Fruit fly (Drosophila melanogaster): ENCODE measurements around the gene CG45095.

The CG45095 gene

DNA sequence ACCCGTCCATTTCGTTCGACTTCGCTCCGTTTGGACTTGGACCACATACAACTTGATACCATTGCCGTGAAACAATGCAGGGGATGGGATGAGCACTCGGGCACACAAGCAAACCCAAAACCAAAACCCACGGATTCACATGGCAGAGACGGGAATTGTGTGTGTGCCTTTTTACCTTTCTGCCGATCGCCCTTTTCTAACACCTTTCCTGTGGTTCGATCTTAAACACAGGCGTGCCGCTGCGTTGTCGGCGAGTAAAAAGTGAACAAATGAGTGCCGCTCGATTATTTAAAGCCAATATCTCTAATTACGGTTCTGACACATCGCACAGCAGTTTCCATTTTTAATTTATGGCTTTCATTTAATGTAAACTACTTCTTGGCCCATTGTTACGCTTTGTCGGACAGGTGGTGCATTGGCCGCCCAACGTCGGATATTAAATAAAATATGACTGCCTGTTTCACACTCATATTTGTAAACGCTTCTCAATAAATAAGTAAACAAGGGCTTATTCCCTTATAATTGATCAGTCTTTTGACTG, 25.0 kb upstream of the CG45095 start (continued):
- no peak for TF ChIP-seq kay (GFP tag; optimal IDR thresholded peaks at IDR 0.05)
- TF ChIP-seq CG11247 (GFP tag; IDR thresholded peaks at IDR 0.05) = no peak
- TF ChIP-seq HLH54F (GFP tag; optimal IDR thresholded peaks at IDR 0.05) = no peak
- no peak for TF ChIP-seq H2.0 (GFP tag; IDR thresholded peaks at IDR 0.05)
- no peak for TF ChIP-seq crol (GFP tag; IDR thresholded peaks at IDR 0.05)
- peak; percentile 8 for TF ChIP-seq sens (GFP tag)
- TF ChIP-seq CG10321 (GFP tag; IDR thresholded peaks at IDR 0.05) = no peak
- TF ChIP-seq onecut (GFP tag; IDR thresholded peaks at IDR 0.05) = no peak
- TF ChIP-seq knrl (GFP tag; IDR thresholded peaks at IDR 0.05; ENCODE audit: partially characterized antibody) = no peak
- no peak for TF ChIP-seq Hsf (GFP tag; optimal IDR thresholded peaks at IDR 0.05)
- no peak for TF ChIP-seq Spps (tag; optimal IDR thresholded peaks at IDR 0.05)
- TF ChIP-seq tio (GFP tag; optimal IDR thresholded peaks at IDR 0.05) = no peak
- TF ChIP-seq CG10267 (tag; optimal IDR thresholded peaks at IDR 0.05) = no peak
- peak; percentile 25 for TF ChIP-seq CG5245 (GFP tag; optimal IDR thresholded peaks at IDR 0.05)
- TF ChIP-seq Jarid2 (GFP tag; optimal IDR thresholded peaks at IDR 0.05) = no peak
- TF ChIP-seq CG2678 (tag; optimal IDR thresholded peaks at IDR 0.05) = no peak
- no peak for TF ChIP-seq CG17802 (tag; optimal IDR thresholded peaks at IDR 0.05)
- TF ChIP-seq ase (GFP tag; IDR thresholded peaks at IDR 0.05) = no peak
- no peak for TF ChIP-seq klu (GFP tag; IDR thresholded peaks at IDR 0.05)
- no peak for TF ChIP-seq CG11696 (GFP tag; IDR thresholded peaks at IDR 0.05)
- no peak for TF ChIP-seq CG4617 (GFP tag; optimal IDR thresholded peaks at IDR 0.05; ENCODE audit: borderline replicate concordance)
- no peak for TF ChIP-seq CG9817 (tag; optimal IDR thresholded peaks at IDR 0.05)
- TF ChIP-seq trh (GFP tag; optimal IDR thresholded peaks at IDR 0.05) = no peak
- TF ChIP-seq wek (GFP tag; optimal IDR thresholded peaks at IDR 0.05) = no peak
- no peak for TF ChIP-seq CG11504 (tag; optimal IDR thresholded peaks at IDR 0.05)
- TF ChIP-seq exex (tag; optimal IDR thresholded peaks at IDR 0.05) = no peak
- no peak for TF ChIP-seq CG11456 (GFP tag; IDR thresholded peaks at IDR 0.05)
- TF ChIP-seq CG10462 (GFP tag; optimal IDR thresholded peaks at IDR 0.05) = no peak
- TF ChIP-seq tll (GFP tag; optimal IDR thresholded peaks at IDR 0.05) = peak in 1 of 2 experiments; percentile 89
- TF ChIP-seq CG15696 (tag; optimal IDR thresholded peaks at IDR 0.05) = no peak
- peak; percentile 85; the same call in 2 of the 3 replicates for TF ChIP-seq CG2199 (GFP tag; IDR thresholded peaks at IDR 0.05)
- peak; percentile 75 for TF ChIP-seq cad (GFP tag; optimal IDR thresholded peaks at IDR 0.05)
- no peak for TF ChIP-seq CG32767 (GFP tag; IDR thresholded peaks at IDR 0.05)
- no peak for TF ChIP-seq CrebB (tag; optimal IDR thresholded peaks at IDR 0.05)
- peak; percentile 8 for TF ChIP-seq ac (GFP tag; optimal IDR thresholded peaks at IDR 0.05)
- TF ChIP-seq Aef1 (GFP tag; IDR thresholded peaks at IDR 0.05) = no peak
- no peak for TF ChIP-seq ERR (GFP tag; optimal IDR thresholded peaks at IDR 0.05)
- TF ChIP-seq CG18619 (GFP tag; optimal IDR thresholded peaks at IDR 0.05) = no peak
- peak; percentile 64 for TF ChIP-seq Med (GFP tag)
- no peak for TF ChIP-seq CG33557 (GFP tag; optimal IDR thresholded peaks at IDR 0.05)
- no peak for TF ChIP-seq CG6854 (GFP tag; optimal IDR thresholded peaks at IDR 0.05)
- no peak for TF ChIP-seq CG3163 (GFP tag; optimal IDR thresholded peaks at IDR 0.05)
- no peak for TF ChIP-seq Scr (GFP tag; IDR thresholded peaks at IDR 0.05; ENCODE audit: partially characterized antibody)

All from whole organism, embryonic.